Fruit fly (Drosophila melanogaster): ENCODE results near the gene CG8774.

CG8774 gene

DNA sequence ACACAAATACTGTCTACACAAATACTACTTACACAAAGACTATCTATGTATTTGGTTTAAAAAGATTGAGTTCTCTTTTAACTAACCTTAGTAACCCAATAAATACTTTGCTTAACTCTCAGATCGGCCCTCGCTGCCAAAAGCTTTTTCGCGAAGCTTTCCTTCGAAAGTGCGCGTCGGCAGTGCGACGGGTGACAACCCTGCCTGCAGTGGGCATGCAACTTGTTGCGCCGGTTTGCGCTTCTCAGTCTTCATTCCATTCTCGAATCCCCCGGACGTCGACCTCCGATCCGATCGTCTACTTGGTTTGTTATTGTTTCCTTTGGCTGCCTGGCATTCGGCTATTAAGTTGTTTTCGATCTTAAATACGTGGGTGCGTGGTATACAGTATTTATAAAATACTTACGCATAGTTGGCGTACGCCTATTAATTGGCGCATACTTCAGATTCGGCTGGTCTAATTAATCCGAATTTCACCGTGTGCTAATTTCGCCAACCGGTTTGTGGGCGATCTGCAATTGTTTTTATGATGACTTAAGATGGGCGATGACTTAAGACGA lies 38.4 kb upstream of the CG8774 start, which contains the start of gene CG11686 (continued):
- TF ChIP-seq CG8632 (GFP tag; optimal IDR thresholded peaks at IDR 0.05) (peak; percentile 6), svp (GFP tag) (peak; percentile 92), CG15336 (GFP tag; IDR thresholded peaks at IDR 0.05) (peak; percentile 56; the same call in 1 of the 2 replicates), esn (GFP tag; optimal IDR thresholded peaks at IDR 0.05) (peak; percentile 16), CG8319 (GFP tag; optimal IDR thresholded peaks at IDR 0.05) (no peak), Eip75B (GFP tag; optimal IDR thresholded peaks at IDR 0.05) (no peak), CG1621 (tag; optimal IDR thresholded peaks at IDR 0.05) (peak; percentile 1), Eip93F (GFP tag; optimal IDR thresholded peaks at IDR 0.05) (no peak), eg (GFP tag; IDR thresholded peaks at IDR 0.05) (peak; percentile 51; the same call in 1 of the 3 replicates), vri (GFP tag; optimal IDR thresholded peaks at IDR 0.05) (peak; percentile 26), Met (GFP tag; optimal IDR thresholded peaks at IDR 0.05) (peak; percentile 15), CG6854 (GFP tag; optimal IDR thresholded peaks at IDR 0.05) (no peak)

- TF ChIP-seq CG8319 (GFP tag; optimal IDR thresholded peaks at IDR 0.05): no peak
- no peak for TF ChIP-seq Gug (GFP tag; IDR thresholded peaks at IDR 0.05)
- TF ChIP-seq salr (GFP tag; optimal IDR thresholded peaks at IDR 0.05): no peak
- no peak for TF ChIP-seq CG10669 (GFP tag; optimal IDR thresholded peaks at IDR 0.05)
- TF ChIP-seq CG6808 (GFP tag; optimal IDR thresholded peaks at IDR 0.05): no peak
- no peak for TF ChIP-seq OdsH (GFP tag; optimal IDR thresholded peaks at IDR 0.05)
- no peak for TF ChIP-seq spab (GFP tag; optimal IDR thresholded peaks at IDR 0.05)
- no peak for TF ChIP-seq Ets21C (GFP tag; optimal IDR thresholded peaks at IDR 0.05)
- TF ChIP-seq Eip93F (GFP tag; optimal IDR thresholded peaks at IDR 0.05): no peak
- no peak for TF ChIP-seq CG16779 (tag; optimal IDR thresholded peaks at IDR 0.05)
- TF ChIP-seq CG8119 (GFP tag; IDR thresholded peaks at IDR 0.05): no peak
These were observed 36.9 kb upstream of the CG8774 start for dm6 chr3R:13261706-13262105.

DNA sequence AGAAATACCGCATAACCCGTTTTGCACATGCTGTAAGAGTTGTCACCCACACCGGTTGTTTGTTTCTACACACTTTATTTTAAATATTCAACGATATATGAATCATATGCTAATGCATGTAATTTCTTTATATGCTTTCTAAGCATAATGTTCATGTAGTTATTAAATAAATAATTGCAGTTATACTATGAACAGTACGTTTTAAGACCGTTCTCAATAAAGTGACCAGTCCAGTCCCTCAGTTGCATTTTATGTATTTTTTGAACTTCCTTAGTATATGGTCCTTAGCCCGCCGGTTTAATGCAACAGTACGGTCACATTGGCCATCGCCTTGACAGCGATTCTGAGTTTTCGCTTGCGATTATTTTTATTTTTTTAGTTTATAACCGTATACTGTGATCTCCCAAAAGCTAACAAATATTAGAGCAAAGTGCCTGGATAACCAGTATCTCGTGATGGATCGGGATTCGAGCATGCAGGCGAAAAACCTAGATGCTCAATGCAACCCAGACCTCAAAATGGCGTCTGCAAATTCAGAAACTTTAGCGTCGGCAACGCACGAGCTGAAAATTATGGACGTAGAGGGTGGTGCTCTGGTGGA lies 34.4 kb upstream of the CG8774 start, which contains the start of gene Ravus:
Ravus (minus strand) TSS at position 1 of the 601 bp plus-strand sequence.
- peak; percentile 15 for TF ChIP-seq CG6792 (GFP tag; optimal IDR thresholded peaks at IDR 0.05)
- no peak for TF ChIP-seq CG6808 (GFP tag; optimal IDR thresholded peaks at IDR 0.05)
- peak; percentile 42 for TF ChIP-seq Ets96B (tag; optimal IDR thresholded peaks at IDR 0.05)
- no peak for TF ChIP-seq CG8119 (GFP tag; IDR thresholded peaks at IDR 0.05)
- peak; percentile 36 for TF ChIP-seq Sox15 (GFP tag; optimal IDR thresholded peaks at IDR 0.05)
- no peak for TF ChIP-seq Hr38 (GFP tag; optimal IDR thresholded peaks at IDR 0.05)
- peak; percentile 63 for TF ChIP-seq CG3032 (tag; optimal IDR thresholded peaks at IDR 0.05)
- no peak for TF ChIP-seq Met (GFP tag; optimal IDR thresholded peaks at IDR 0.05)
- TF ChIP-seq CG11762 (GFP tag; optimal IDR thresholded peaks at IDR 0.05; ENCODE audit: insufficient read depth): peak; percentile 34
- no peak for TF ChIP-seq Smox (GFP tag; optimal IDR thresholded peaks at IDR 0.05)
- TF ChIP-seq CG6276 (GFP tag; optimal IDR thresholded peaks at IDR 0.05): no peak
- peak; percentile 20 for TF ChIP-seq CG7368 (GFP tag; optimal IDR thresholded peaks at IDR 0.05)
- no peak for TF ChIP-seq fd85E (GFP tag; optimal IDR thresholded peaks at IDR 0.05)
- peak; percentile 79 for TF ChIP-seq svp (GFP tag)
- TF ChIP-seq eg (GFP tag; IDR thresholded peaks at IDR 0.05): peak; percentile 30; the same call in 1 of the 3 replicates
- peak; percentile 72 for TF ChIP-seq achi (GFP tag; optimal IDR thresholded peaks at IDR 0.05)
- peak; percentile 76 for TF ChIP-seq Eip78C (GFP tag)
- TF ChIP-seq CG3919 (GFP tag; optimal IDR thresholded peaks at IDR 0.05): no peak
- no peak for TF ChIP-seq net (GFP tag; optimal IDR thresholded peaks at IDR 0.05)
- peak; percentile 69 for TF ChIP-seq Sox14 (GFP tag; optimal IDR thresholded peaks at IDR 0.05)
- TF ChIP-seq cyc (GFP tag; optimal IDR thresholded peaks at IDR 0.05): peak; percentile 52
- peak; percentile 70 for TF ChIP-seq CG31627 (GFP tag; optimal IDR thresholded peaks at IDR 0.05)
- peak; percentile 61 for TF ChIP-seq esn (GFP tag; optimal IDR thresholded peaks at IDR 0.05)
